Fruit fly (Drosophila melanogaster): ENCODE results near the gene Tbc1d15-17.

Tbc1d15-17 gene

DNA sequence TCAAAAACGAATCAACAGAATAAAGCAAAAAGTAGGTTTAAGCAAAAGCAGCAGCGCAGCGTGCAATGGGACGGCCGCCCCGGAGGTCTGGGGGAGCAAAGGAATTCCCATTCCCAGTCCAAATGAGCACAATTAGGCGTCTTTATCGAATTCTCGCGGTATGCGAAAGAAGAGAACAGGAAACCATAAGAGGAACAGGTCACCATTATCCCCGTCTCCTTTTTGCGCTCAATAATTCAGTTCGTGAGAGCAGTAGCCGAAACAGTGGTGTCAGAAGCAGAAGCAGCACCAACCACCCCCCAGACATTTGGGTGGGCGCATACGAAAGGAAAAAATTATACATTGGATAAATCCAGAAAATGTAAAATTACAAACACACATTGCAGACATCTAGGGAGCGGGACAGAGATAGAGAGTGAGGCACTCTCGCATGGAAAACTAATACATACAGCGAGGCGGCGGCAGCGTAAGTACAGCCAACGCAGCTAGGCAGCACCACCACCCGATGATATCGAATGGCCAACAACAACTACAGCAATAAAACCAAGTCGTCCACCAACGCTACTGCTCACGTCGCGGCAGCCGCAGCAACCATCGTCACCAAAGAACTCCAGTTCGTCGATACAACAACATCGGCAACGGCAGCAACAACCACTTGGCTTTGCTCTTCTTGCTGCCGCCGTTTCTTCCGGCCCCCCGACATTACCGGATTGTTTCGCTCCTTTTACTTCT, 17.1 kb downstream of the Tbc1d15-17 start (continued):
- no peak for TF ChIP-seq Dad (GFP tag; optimal IDR thresholded peaks at IDR 0.05)
- no peak for TF ChIP-seq Bdp1 (GFP tag; optimal IDR thresholded peaks at IDR 0.05)
- TF ChIP-seq mam (GFP tag; optimal IDR thresholded peaks at IDR 0.05): no peak
- TF ChIP-seq CG9797 (GFP tag; optimal IDR thresholded peaks at IDR 0.05): no peak
- TF ChIP-seq pros (GFP tag; optimal IDR thresholded peaks at IDR 0.05): peak; percentile 99
- TF ChIP-seq CG7786 (GFP tag; optimal IDR thresholded peaks at IDR 0.05): no peak
- no peak for TF ChIP-seq CG3065 (GFP tag; optimal IDR thresholded peaks at IDR 0.05)
- peak; percentile 17 to 57 for TF ChIP-seq Trl (optimal IDR thresholded peaks at IDR 0.05)
- no peak for TF ChIP-seq Trl (GFP tag; optimal IDR thresholded peaks at IDR 0.05)
- no peak for TF ChIP-seq croc (GFP tag; conservative IDR thresholded peaks at IDR 0.05)
- TF ChIP-seq GATAe (GFP tag; conservative IDR thresholded peaks at IDR 0.05): no peak
- TF ChIP-seq CG6854 (GFP tag; optimal IDR thresholded peaks at IDR 0.05): no peak
- peak; percentile 29 for TF ChIP-seq BEAF-32 (GFP tag; optimal IDR thresholded peaks at IDR 0.05)
- TF ChIP-seq CG34224 (GFP tag; IDR thresholded peaks at IDR 0.05; ENCODE audit: partially characterized antibody): 0 out of 3 replicates have a peak, but pooled peaks have one; percentile 33
- TF ChIP-seq Hsf (GFP tag; optimal IDR thresholded peaks at IDR 0.05): no peak
- TF ChIP-seq chm (GFP tag; IDR thresholded peaks at IDR 0.05): peak; percentile 33; the same call in 1 of the 2 replicates
- no peak for TF ChIP-seq danr (GFP tag; IDR thresholded peaks at IDR 0.05)
- no peak for TF ChIP-seq CG13894 (tag; optimal IDR thresholded peaks at IDR 0.05)
- TF ChIP-seq dati (GFP tag; IDR thresholded peaks at IDR 0.05): no peak
- TF ChIP-seq gsb-n (tag; optimal IDR thresholded peaks at IDR 0.05): no peak
- TF ChIP-seq CG8281 (tag; optimal IDR thresholded peaks at IDR 0.05): no peak
- no peak for TF ChIP-seq Oaz (GFP tag; IDR thresholded peaks at IDR 0.05)
- no peak for TF ChIP-seq Neu2 (GFP tag; optimal IDR thresholded peaks at IDR 0.05; ENCODE audit: borderline replicate concordance)
- TF ChIP-seq sna (GFP tag; IDR thresholded peaks at IDR 0.05; ENCODE audit: partially characterized antibody): 0 out of 2 replicates have a peak, but pooled peaks have one; percentile 19
- no peak for TF ChIP-seq CG9215 (GFP tag; IDR thresholded peaks at IDR 0.05)
- 0 out of 3 replicates have a peak, but pooled peaks have one; percentile 21 for TF ChIP-seq z (GFP tag; IDR thresholded peaks at IDR 0.05)
- TF ChIP-seq jing (GFP tag; optimal IDR thresholded peaks at IDR 0.05): no peak
- 0 out of 4 replicates have a peak, but pooled peaks have one; percentile 46 for TF ChIP-seq Dll (GFP tag; IDR thresholded peaks at IDR 0.05; ENCODE audit: partially characterized antibody)
- TF ChIP-seq sob (GFP tag; IDR thresholded peaks at IDR 0.05): no peak
- TF ChIP-seq Mad (GFP tag; optimal IDR thresholded peaks at IDR 0.05): no peak
- peak; percentile 81 for TF ChIP-seq kni (GFP tag; optimal IDR thresholded peaks at IDR 0.05)
- no peak for TF ChIP-seq Stat92E (GFP tag; optimal IDR thresholded peaks at IDR 0.05)
- TF ChIP-seq nau (GFP tag; optimal IDR thresholded peaks at IDR 0.05): no peak
- TF ChIP-seq CG7357 (GFP tag; IDR thresholded peaks at IDR 0.05): no peak
- no peak for TF ChIP-seq peb (GFP tag; IDR thresholded peaks at IDR 0.05)
- no peak for TF ChIP-seq kay (GFP tag; optimal IDR thresholded peaks at IDR 0.05)
- TF ChIP-seq CG1603 (tag; optimal IDR thresholded peaks at IDR 0.05): no peak
- no peak for TF ChIP-seq CG3995 (GFP tag; optimal IDR thresholded peaks at IDR 0.05)
- TF ChIP-seq CG42726 (GFP tag; IDR thresholded peaks at IDR 0.05; ENCODE audit: partially characterized antibody): no peak; the same call in 1 of the 2 replicates
- TF ChIP-seq jigr1 (GFP tag; IDR thresholded peaks at IDR 0.05): no peak
- 0 out of 3 replicates have a peak, but pooled peaks have one; percentile 9 for TF ChIP-seq Aef1 (GFP tag; IDR thresholded peaks at IDR 0.05)
- TF ChIP-seq fu2 (GFP tag; optimal IDR thresholded peaks at IDR 0.05): no peak
- TF ChIP-seq Dfd (GFP tag; optimal IDR thresholded peaks at IDR 0.05): no peak
- no peak for TF ChIP-seq CG12744 (GFP tag; optimal IDR thresholded peaks at IDR 0.05)
- TF ChIP-seq CG9817 (tag; optimal IDR thresholded peaks at IDR 0.05): no peak
- peak; percentile 88 for TF ChIP-seq nerfin-1 (tag; optimal IDR thresholded peaks at IDR 0.05)
- TF ChIP-seq Fer1 (GFP tag; optimal IDR thresholded peaks at IDR 0.05): no peak
- no peak for TF ChIP-seq cato (GFP tag; optimal IDR thresholded peaks at IDR 0.05; ENCODE audit: borderline replicate concordance)
- TF ChIP-seq CG6683 (GFP tag; optimal IDR thresholded peaks at IDR 0.05): no peak
- TF ChIP-seq CTCF (GFP tag; optimal IDR thresholded peaks at IDR 0.05): no peak
